Fruit fly (Drosophila melanogaster) whole organism, embryonic: ENCODE measurements around the gene Lipt2.

Experiments
- Atf3 ChIP-seq: fragments of 200-800 bp; sonication (Bioruptor generic); optimal IDR thresholded peaks from 3 replicates; lab custom pipeline; 2016; ENCODE audit warnings: missing biosample characterization, missing genetic modification characterization
- BEAF-32 ChIP-seq: fragments of 200-800 bp; sonication (Bioruptor generic); optimal IDR thresholded peaks from 3 replicates; lab custom pipeline; 2017; ENCODE audit warnings: missing biosample characterization, missing genetic modification characterization, mild to moderate bottlenecking, moderate library complexity, missing genetic modification reagents
- Bgb ChIP-seq: fragments of 200-800 bp; sonication (Bioruptor generic); IDR thresholded peaks from 2 replicates; pipeline ENCODE4 v1.3.6; 2022; ENCODE audit warnings: missing biosample characterization, missing genetic modification characterization; ENCODE audit not compliant: partially characterized antibody
- CG11695 ChIP-seq: fragments of 200-800 bp; sonication (Bioruptor generic); IDR thresholded peaks from 3 replicates; pipeline ENCODE4 v1.3.6; 2022; ENCODE audit warnings: missing biosample characterization, missing genetic modification characterization
- CG12769 ChIP-seq: fragments of 200-800 bp; sonication (Bioruptor generic); optimal IDR thresholded peaks from 2 replicates; lab custom pipeline; 2019; ENCODE audit warnings: missing biosample characterization, mild to moderate bottlenecking, missing genetic modification characterization, moderate library complexity
- CG14050 ChIP-seq: fragments of 200-800 bp; sonication (Bioruptor generic); IDR thresholded peaks from 3 replicates; pipeline ENCODE4 v1.3.6; 2022; ENCODE audit warnings: missing biosample characterization, missing genetic modification characterization
- CG15601 ChIP-seq: fragments of 200-800 bp; sonication (Bioruptor generic); optimal IDR thresholded peaks from 3 replicates; lab custom pipeline; 2019; ENCODE audit warnings: missing biosample characterization, mild to moderate bottlenecking, missing genetic modification characterization, moderate library complexity
- CG18262 ChIP-seq: fragments of 200-800 bp; optimal IDR thresholded peaks from 3 replicates; lab custom pipeline; 2019; ENCODE audit warnings: missing biosample characterization, mild to moderate bottlenecking, missing genetic modification characterization, moderate library complexity
- CG30431 ChIP-seq: fragments of 200-800 bp; sonication (Bioruptor generic); optimal IDR thresholded peaks from 2 replicates; lab custom pipeline; 2017; ENCODE audit warnings: missing biosample characterization, missing genetic modification characterization
- CG4424 ChIP-seq: fragments of 200-800 bp; sonication (Bioruptor generic); optimal IDR thresholded peaks from 3 replicates; lab custom pipeline; 2016; ENCODE audit warnings: missing biosample characterization, missing genetic modification characterization
- CG6254 ChIP-seq: fragments of 200-800 bp; sonication (Bioruptor generic); optimal IDR thresholded peaks from 3 replicates; lab custom pipeline; 2017; ENCODE audit warnings: mild to moderate bottlenecking, missing biosample characterization, missing genetic modification reagents, missing genetic modification characterization
- CG6683 ChIP-seq: fragments of 200-800 bp; sonication (Bioruptor generic); optimal IDR thresholded peaks from 2 replicates; lab custom pipeline; 2017; ENCODE audit warnings: missing biosample characterization, mild to moderate bottlenecking, missing genetic modification characterization, missing genetic modification reagents
- CG6689 ChIP-seq: fragments of 200-800 bp; sonication (Bioruptor generic); IDR thresholded peaks from 2 replicates; pipeline ENCODE4 v1.3.6; 2022; ENCODE audit warnings: missing biosample characterization, missing genetic modification characterization
- CG9727 ChIP-seq: fragments of 200-800 bp; sonication (Bioruptor generic); optimal IDR thresholded peaks from 3 replicates; lab custom pipeline; 2017; ENCODE audit warnings: missing biosample characterization, mild to moderate bottlenecking, missing genetic modification characterization
- Dbx ChIP-seq: fragments of 200-800 bp; sonication (Bioruptor generic); IDR thresholded peaks from 3 replicates; pipeline ENCODE4 v1.3.6; 2022; ENCODE audit warnings: missing biosample characterization, missing genetic modification characterization
- Dll ChIP-seq: fragments of 200-800 bp; sonication (Bioruptor generic); IDR thresholded peaks from 4 replicates; pipeline ENCODE4 v1.3.6; 2022; ENCODE audit warnings: missing biosample characterization, missing genetic modification characterization; ENCODE audit not compliant: partially characterized antibody
- Doc2 ChIP-seq: fragments of 200-800 bp; sonication (Bioruptor generic); IDR thresholded peaks from 2 replicates; pipeline ENCODE4 v1.3.6; 2022; ENCODE audit warnings: missing biosample characterization, missing genetic modification characterization
- E2f1 ChIP-seq: fragments of 200-800 bp; sonication (Bioruptor generic); IDR thresholded peaks from 2 replicates; pipeline ENCODE4 v1.3.6; 2022; ENCODE audit warnings: missing biosample characterization, missing genetic modification characterization
- Ets97D ChIP-seq: fragments of 200-800 bp; sonication (Bioruptor generic); optimal IDR thresholded peaks from 3 replicates; lab custom pipeline; 2016; ENCODE audit warnings: missing biosample characterization, missing genetic modification characterization
- Fer1 ChIP-seq: fragments of 200-800 bp; sonication (Bioruptor generic); optimal IDR thresholded peaks from 2 replicates; lab custom pipeline; 2017; ENCODE audit warnings: missing biosample characterization, mild to moderate bottlenecking, missing genetic modification characterization
- HLH4C ChIP-seq: fragments of 200-800 bp; sonication (Bioruptor generic); IDR thresholded peaks from 3 replicates; pipeline ENCODE4 v1.3.6; 2022; ENCODE audit warnings: missing biosample characterization, missing genetic modification characterization; ENCODE audit not compliant: partially characterized antibody
- Hand ChIP-seq: fragments of 200-800 bp; sonication (Bioruptor generic); optimal IDR thresholded peaks from 2 replicates; lab custom pipeline; 2017; ENCODE audit warnings: mild to moderate bottlenecking, missing biosample characterization, missing genetic modification reagents, missing genetic modification characterization
- Lhr ChIP-seq: fragments of 200-800 bp; sonication (Bioruptor generic); optimal IDR thresholded peaks from 3 replicates; lab custom pipeline; 2017; ENCODE audit warnings: mild to moderate bottlenecking, missing biosample characterization, missing genetic modification reagents, missing genetic modification characterization
- MBD-R2 ChIP-seq: fragments of 200-800 bp; sonication (Bioruptor generic); IDR thresholded peaks from 2 replicates; pipeline ENCODE4 v1.3.6; 2022; ENCODE audit warnings: missing biosample characterization, missing genetic modification characterization
- Max ChIP-seq: fragments of 200-800 bp; sonication (Bioruptor generic); optimal IDR thresholded peaks from 2 replicates; lab custom pipeline; 2016; ENCODE audit warnings: missing biosample characterization, mild to moderate bottlenecking, missing genetic modification characterization
- Myb ChIP-seq: fragments of 200-800 bp; sonication (Bioruptor generic); optimal IDR thresholded peaks from 2 replicates; lab custom pipeline; 2016; ENCODE audit warnings: missing biosample characterization, missing genetic modification characterization
- Pdp1 ChIP-seq, 2 experiments: fragments of 200-800 bp; sonication (Bioruptor generic); optimal IDR thresholded peaks; 3 replicates each; lab custom pipeline; 2016; ENCODE audit warnings: missing biosample characterization in 2 of 2, missing genetic modification characterization in 2 of 2, mild to moderate bottlenecking in 1 of 2, moderate library complexity in 1 of 2
- ab ChIP-seq: fragments of 200-800 bp; sonication (Bioruptor generic); optimal IDR thresholded peaks from 2 replicates; lab custom pipeline; 2016; ENCODE audit warnings: missing biosample characterization, missing genetic modification characterization
- aop ChIP-seq: fragments of 200-800 bp; sonication (Bioruptor generic); IDR thresholded peaks from 2 replicates; pipeline ENCODE4 v1.3.6; 2022; ENCODE audit warnings: missing biosample characterization, missing genetic modification characterization
- ara ChIP-seq: fragments of 200-800 bp; sonication (Bioruptor generic); IDR thresholded peaks from 2 replicates; pipeline ENCODE4 v1.3.6; 2022; ENCODE audit warnings: missing biosample characterization, missing genetic modification characterization
- btn ChIP-seq: fragments of 200-800 bp; sonication (Bioruptor generic); optimal IDR thresholded peaks from 2 replicates; lab custom pipeline; 2016; ENCODE audit warnings: missing biosample characterization, missing genetic modification characterization
- caup ChIP-seq: fragments of 200-800 bp; sonication (Bioruptor generic); optimal IDR thresholded peaks from 3 replicates; lab custom pipeline; 2017; ENCODE audit warnings: missing biosample characterization, mild to moderate bottlenecking, missing genetic modification characterization, moderate library complexity; ENCODE audit not compliant: severe bottlenecking
- cg ChIP-seq: fragments of 200-800 bp; sonication (Bioruptor generic); optimal IDR thresholded peaks from 3 replicates; lab custom pipeline; 2019; ENCODE audit warnings: missing biosample characterization, mild to moderate bottlenecking, missing genetic modification characterization, moderate library complexity
- chn ChIP-seq: fragments of 200-800 bp; sonication (Bioruptor generic); optimal IDR thresholded peaks from 2 replicates; lab custom pipeline; 2016; ENCODE audit warnings: missing biosample characterization, missing genetic modification characterization
- da ChIP-seq: fragments of 200-800 bp; sonication (Bioruptor generic); optimal IDR thresholded peaks from 2 replicates; lab custom pipeline; 2016; ENCODE audit warnings: missing biosample characterization, missing genetic modification characterization
- fd64A ChIP-seq: fragments of 200-800 bp; sonication (Bioruptor generic); optimal IDR thresholded peaks from 3 replicates; lab custom pipeline; 2018; ENCODE audit warnings: missing biosample characterization, mild to moderate bottlenecking, missing genetic modification characterization
- gce ChIP-seq: fragments of 200-800 bp; sonication (Bioruptor generic); IDR thresholded peaks from 3 replicates; pipeline ENCODE4 v1.3.6; 2022; ENCODE audit warnings: missing biosample characterization, missing genetic modification characterization
- gcm2 ChIP-seq: fragments of 200-800 bp; sonication (Bioruptor generic); optimal IDR thresholded peaks from 2 replicates; lab custom pipeline; 2016; ENCODE audit warnings: missing biosample characterization, missing genetic modification characterization
- gfzf ChIP-seq: fragments of 200-800 bp; sonication (Bioruptor generic); optimal IDR thresholded peaks from 2 replicates; lab custom pipeline; 2016; ENCODE audit warnings: missing biosample characterization, mild to moderate bottlenecking, missing genetic modification characterization, moderate library complexity
- hkb ChIP-seq, 2 experiments: fragments of 200-800 bp in 1 of 2; fragments of >200 bp in 1 of 2; sonication (Bioruptor generic) in 1 of 2; IDR thresholded peaks in 1 of 2; optimal IDR thresholded peaks in 1 of 2; 2 replicates each; pipeline versions ENCODE4 v1.3.6 to Lab custom; 2017 to 2022; ENCODE audit warnings: missing biosample characterization in 1 of 2, missing genetic modification characterization in 1 of 2
- knrl ChIP-seq: fragments of 200-800 bp; sonication (Bioruptor generic); IDR thresholded peaks from 3 replicates; pipeline ENCODE4 v1.3.6; 2022; ENCODE audit warnings: missing biosample characterization, missing genetic modification characterization; ENCODE audit not compliant: partially characterized antibody
- lbe ChIP-seq: fragments of 200-800 bp; sonication (Bioruptor generic); optimal IDR thresholded peaks from 2 replicates; lab custom pipeline; 2016; ENCODE audit warnings: missing biosample characterization, mild to moderate bottlenecking, missing genetic modification characterization
- sd ChIP-seq: fragments of 200-800 bp; sonication (Bioruptor generic); optimal IDR thresholded peaks from 3 replicates; lab custom pipeline; 2018; ENCODE audit warnings: missing biosample characterization, mild to moderate bottlenecking, missing genetic modification characterization, moderate library complexity
- so ChIP-seq: fragments of 200-800 bp; sonication (Bioruptor generic); IDR thresholded peaks from 3 replicates; pipeline ENCODE4 v1.3.6; 2022; ENCODE audit warnings: missing biosample characterization, missing genetic modification characterization
- stwl ChIP-seq: fragments of 200-800 bp; sonication (Bioruptor generic); optimal IDR thresholded peaks from 3 replicates; lab custom pipeline; 2018; ENCODE audit warnings: missing biosample characterization, mild to moderate bottlenecking, missing genetic modification characterization, moderate library complexity
- zen ChIP-seq: fragments of 200-800 bp; sonication (Bioruptor generic); optimal IDR thresholded peaks from 3 replicates; lab custom pipeline; 2018; ENCODE audit warnings: missing biosample characterization, mild to moderate bottlenecking, missing genetic modification characterization, moderate library complexity
- zen2 ChIP-seq: fragments of 200-800 bp; sonication (Bioruptor generic); IDR thresholded peaks from 3 replicates; pipeline ENCODE4 v1.3.6; 2022; ENCODE audit warnings: missing biosample characterization, missing genetic modification characterization; ENCODE audit not compliant: partially characterized antibody

The Lipt2 gene

DNA sequence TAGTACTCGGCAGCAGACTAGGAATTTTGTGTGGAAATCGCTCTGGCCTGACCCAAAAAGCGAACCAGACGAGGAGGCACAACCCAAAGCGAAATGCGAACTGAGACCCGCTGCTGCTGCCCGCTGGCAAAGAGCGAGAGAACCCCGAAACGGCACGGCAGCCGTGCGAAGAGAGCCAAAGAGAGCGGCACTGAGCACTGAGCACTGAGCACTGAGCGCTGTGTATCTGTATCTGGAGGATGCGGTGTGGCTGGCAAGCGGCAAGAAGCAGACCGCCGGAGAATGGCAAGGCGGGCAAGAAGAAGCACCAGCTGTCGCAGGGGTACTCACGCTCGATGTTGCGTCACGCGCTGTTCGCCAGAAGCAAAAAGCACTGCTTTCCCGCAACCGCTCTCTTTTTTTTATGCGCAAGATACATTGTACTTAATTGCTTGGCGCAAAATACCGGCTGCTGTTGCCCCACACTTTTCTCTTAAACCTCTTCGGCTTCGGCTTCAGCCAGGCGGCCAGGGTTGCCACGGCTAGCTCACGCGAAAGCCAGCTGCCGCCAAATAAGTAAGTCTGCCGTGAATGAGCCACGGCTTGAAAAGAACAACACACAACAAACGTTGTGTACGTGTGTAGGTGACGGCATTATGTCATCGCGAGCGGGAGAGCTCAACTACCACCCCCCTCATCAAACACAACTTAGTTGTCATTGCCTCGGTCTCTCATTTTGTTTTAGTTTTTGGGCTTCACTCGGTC lies 16.3 kb upstream of the Lipt2 start (continued):
- TF ChIP-seq gfzf (GFP tag; lab: Kevin White, UChicago) (peak; percentile 2), CG14050 (no peak), sd (tag; lab: Kevin White, UChicago) (peak; percentile 52), zen2 (GFP tag; lab: Robert Waterston, UW) (peak; percentile 50; the same call in 2 of the 3 replicates), CG4424 (GFP tag; lab: Kevin White, UChicago) (no peak), CG6254 (GFP tag; lab: Kevin White, UChicago) (no peak), Atf3 (GFP tag; lab: Kevin White, UChicago) (peak; percentile 49), Hand (GFP tag; lab: Kevin White, UChicago) (peak; percentile 61), caup (peak; percentile 4), HLH4C (peak; percentile 54; the same call in 2 of the 3 replicates), BEAF-32 (GFP tag; lab: Kevin White, UChicago) (peak; percentile 57), Max (GFP tag; lab: Kevin White, UChicago) (peak; percentile 51), zen (tag; lab: Kevin White, UChicago) (peak; percentile 32), Fer1 (GFP tag; lab: Kevin White, UChicago) (peak; percentile 49), CG15601 (peak; percentile 38), so (GFP tag; lab: Robert Waterston, UW) (peak; percentile 72; the same call in 2 of the 3 replicates), chn (GFP tag; lab: Kevin White, UChicago) (peak; percentile 7), MBD-R2 (GFP tag; lab: Robert Waterston, UW) (peak; percentile 73), fd64A (GFP tag; lab: Kevin White, UChicago) (peak; percentile 7), stwl (tag; lab: Kevin White, UChicago) (peak; percentile 63), Pdp1 (GFP tag; optimal IDR thresholded peaks at IDR 0.05; lab: Kevin White, UChicago) (peak in 1 of 2 experiments; percentile 100), da (GFP tag; lab: Kevin White, UChicago) (peak; percentile 36), Ets97D (GFP tag; lab: Kevin White, UChicago) (peak; percentile 49), CG6683 (GFP tag; lab: Kevin White, UChicago) (peak; percentile 34), CG30431 (no peak), ab (GFP tag; lab: Kevin White, UChicago) (no peak), cg (GFP tag; lab: Kevin White, UChicago) (peak; percentile 78), CG18262 (no peak), CG9727 (GFP tag; lab: Kevin White, UChicago) (no peak), Lhr (GFP tag; lab: Kevin White, UChicago) (peak; percentile 34), CG6689 (GFP tag; lab: Robert Waterston, UW) (0 out of 2 replicates have a peak, but pooled peaks have one; percentile 4), gce (GFP tag; lab: Robert Waterston, UW) (peak; percentile 43; the same call in 1 of the 3 replicates), aop (GFP tag; lab: Robert Waterston, UW) (no peak), Dbx (GFP tag; lab: Robert Waterston, UW) (peak; percentile 59; the same call in 2 of the 3 replicates), lbe (peak; percentile 47), CG11695 (GFP tag; lab: Robert Waterston, UW) (peak; percentile 22; the same call in 1 of the 3 replicates), Dll (GFP tag; lab: Robert Waterston, UW) (peak; percentile 68; the same call in 3 of the 4 replicates), Myb (GFP tag; lab: Kevin White, UChicago) (no peak), gcm2 (GFP tag; lab: Kevin White, UChicago) (peak; percentile 18), CG12769 (tag; lab: Kevin White, UChicago) (peak; percentile 68), Bgb (GFP tag; lab: Robert Waterston, UW) (peak; percentile 47; the same call in 1 of the 2 replicates), knrl (0 out of 3 replicates have a peak, but pooled peaks have one; percentile 20), btn (GFP tag; lab: Kevin White, UChicago) (no peak), hkb (optimal IDR thresholded peaks at IDR 0.05; lab: Kevin White, UChicago) (no peak), hkb (GFP tag; IDR thresholded peaks at IDR 0.05; lab: Robert Waterston, UW) (peak; percentile 46; the same call in 1 of the 2 replicates), Doc2 (GFP tag; lab: Robert Waterston, UW) (no peak), E2f1 (GFP tag; lab: Robert Waterston, UW) (no peak), ara (GFP tag; lab: Robert Waterston, UW) (peak; percentile 41; the same call in 1 of the 2 replicates)
